Worm (Caenorhabditis elegans): ENCODE data around the gene F16H6.8.

Gene F16H6.8

DNA sequence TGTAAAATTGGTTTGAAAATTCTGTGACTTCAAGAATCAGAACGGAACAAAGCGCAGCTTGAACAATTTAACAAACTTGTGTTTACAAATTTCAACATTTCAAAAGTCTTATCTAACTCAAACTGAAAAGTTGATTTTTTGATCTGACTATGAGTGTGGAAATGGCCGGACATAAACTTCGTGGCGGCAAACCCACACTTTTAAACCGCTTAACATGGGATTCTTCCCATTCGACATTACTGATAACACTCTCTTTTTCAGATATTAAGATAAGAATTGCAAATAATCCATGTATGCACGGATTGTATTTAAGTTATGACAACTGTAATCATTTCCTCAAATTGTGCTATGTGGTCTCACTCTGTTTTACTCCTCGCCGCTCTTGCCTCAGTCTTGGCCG is 24.9 kb downstream of the F16H6.8 start, which contains the start of gene clec-42:
Gene clec-42 (plus strand): TSS at position 285 of the 400 bp plus-strand sequence.
- TF ChIP-seq unc-62 (GFP tag; optimal IDR thresholded peaks at IDR 0.05), result no peak

DNA sequence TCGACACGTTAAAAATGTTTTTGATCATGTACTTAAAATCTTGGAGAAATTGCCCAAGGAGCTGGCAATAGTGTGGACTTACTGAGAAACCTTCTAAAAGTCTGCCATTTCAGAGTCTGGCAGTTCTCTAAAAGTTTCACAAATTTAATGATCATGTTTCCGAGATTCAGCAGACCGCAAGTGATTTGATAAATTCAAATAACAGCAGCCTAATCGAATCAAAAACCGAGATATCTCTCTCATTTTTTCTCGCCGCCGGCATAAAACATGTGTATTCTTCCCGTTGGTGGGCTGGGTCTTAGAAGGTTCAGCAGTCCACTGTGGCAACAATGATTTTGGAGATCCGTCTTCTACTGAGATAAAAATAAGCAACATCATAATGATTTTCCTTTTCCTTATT is 26.9 kb downstream of the F16H6.8 start, which contains the start of gene clec-246:
Gene clec-246 (plus strand): TSS at position 301 of the 400 bp plus-strand sequence.
- TF ChIP-seq unc-62 (GFP tag; optimal IDR thresholded peaks at IDR 0.05), result no peak

DNA sequence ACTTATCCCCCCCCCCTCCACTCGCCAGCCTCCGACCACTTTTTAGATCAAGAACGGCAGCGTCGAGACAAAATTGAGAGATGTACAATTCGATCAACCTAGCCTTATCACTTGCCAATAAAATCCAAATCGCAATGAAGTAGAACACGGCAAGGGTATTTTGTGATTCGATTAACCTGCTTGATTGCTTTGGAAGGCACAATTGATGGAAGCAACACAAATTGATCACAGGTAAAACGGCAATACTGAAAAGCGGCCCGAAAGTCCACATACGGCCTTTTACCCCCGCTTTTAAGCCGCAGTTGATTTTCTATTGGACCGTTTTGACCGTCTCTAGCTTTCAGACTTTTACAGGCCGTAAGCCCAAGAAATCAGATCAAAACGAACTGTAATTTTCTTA is 27.7 kb downstream of the F16H6.8 start, which contains the start of gene clec-245:
Gene clec-245 (minus strand): TSS at position 101 of the 400 bp plus-strand sequence.
- no peak for TF ChIP-seq unc-62 (GFP tag; optimal IDR thresholded peaks at IDR 0.05)

DNA sequence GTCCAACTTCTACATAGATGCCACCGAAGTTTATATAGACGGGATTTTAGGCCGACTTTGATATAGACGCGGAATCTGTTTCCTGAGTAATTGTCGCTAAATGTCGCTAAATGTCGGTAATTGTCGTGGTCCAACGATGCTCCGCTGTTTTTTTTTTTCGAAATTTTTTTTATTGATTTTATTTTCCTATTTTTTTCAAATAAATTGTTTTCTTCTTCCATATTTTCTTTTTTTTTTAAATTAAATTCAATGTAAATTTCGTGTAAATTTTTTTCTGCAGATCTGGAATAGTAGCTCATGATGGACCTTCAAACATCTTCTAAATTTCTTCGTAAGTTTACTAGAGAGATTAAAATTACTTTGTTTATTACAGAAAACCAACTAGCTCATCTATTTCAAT is 31.2 kb downstream of the F16H6.8 start, which contains the start of gene C31G12.3:
Gene C31G12.3 (plus strand): TSS at position 301 of the 400 bp plus-strand sequence.
- no peak for TF ChIP-seq unc-62 (GFP tag; optimal IDR thresholded peaks at IDR 0.05)

DNA sequence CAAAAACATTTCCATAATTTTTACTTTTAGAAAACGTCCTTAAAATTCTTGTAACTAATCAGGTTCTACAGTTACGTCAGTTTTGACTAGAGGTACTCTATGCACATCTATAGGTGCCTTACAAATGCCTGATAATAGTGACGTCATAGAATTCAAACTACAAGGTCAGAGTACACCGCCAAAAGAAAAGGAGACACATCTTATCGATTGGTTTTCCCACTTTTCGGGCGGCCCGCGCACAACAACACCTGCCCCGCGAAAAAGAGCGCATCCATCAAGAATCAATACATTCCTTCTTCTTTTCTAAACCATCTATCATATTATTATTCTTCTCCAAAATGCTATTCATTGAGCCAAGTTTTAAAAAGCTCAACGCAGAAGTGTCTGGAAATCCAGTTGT is 36.4 kb downstream of the F16H6.8 start, which contains the start of gene C31G12.1:
Gene C31G12.1 (plus strand): TSS at position 301 of the 400 bp plus-strand sequence.
- no peak for TF ChIP-seq unc-62 (GFP tag; optimal IDR thresholded peaks at IDR 0.05)

DNA sequence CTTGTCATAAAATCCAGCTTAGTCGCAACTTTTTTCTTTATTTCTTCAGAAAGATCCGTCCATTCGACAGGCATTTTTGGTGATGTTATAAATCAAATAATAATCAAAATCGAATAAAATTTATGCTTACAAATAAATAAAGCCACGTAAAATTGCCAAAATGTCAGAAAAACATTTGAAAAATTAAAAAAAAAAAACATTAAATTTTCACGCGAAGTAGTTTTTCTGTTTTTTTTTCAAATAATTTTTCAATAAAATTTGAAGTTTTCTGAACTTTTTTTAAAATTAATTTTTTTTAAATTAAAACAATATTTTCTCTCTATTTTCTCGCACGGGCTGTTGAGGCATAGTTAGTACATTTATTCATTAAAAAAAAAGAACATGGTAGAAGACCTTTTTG is 37.4 kb downstream of the F16H6.8 start, which contains the start of gene C31G12.4:
Gene C31G12.4 (minus strand): TSS at position 101 of the 400 bp plus-strand sequence.
- no peak for TF ChIP-seq unc-62 (GFP tag; optimal IDR thresholded peaks at IDR 0.05)

DNA sequence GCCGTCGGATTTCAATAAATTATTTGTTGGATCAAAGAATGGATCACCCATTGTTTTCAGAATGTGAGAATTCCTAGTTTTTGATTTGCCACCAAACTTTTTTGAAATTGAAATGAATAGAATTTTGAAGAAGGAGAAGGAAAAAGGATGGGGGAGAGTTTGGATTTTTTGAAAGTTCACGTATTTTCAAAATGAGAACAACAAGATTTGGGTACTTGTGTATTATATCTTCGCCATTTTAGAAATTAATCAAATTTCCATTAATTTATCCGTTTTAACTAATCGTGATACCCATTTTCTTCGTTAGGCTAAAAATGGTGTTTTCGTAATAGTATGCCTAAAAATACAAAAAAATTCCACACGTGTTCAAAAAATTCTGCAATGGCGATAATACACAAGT is 44.5 kb downstream of the F16H6.8 start, which contains the start of gene C14A6.8:
Gene C14A6.8 (minus strand): TSS at position 101 of the 400 bp plus-strand sequence.
- TF ChIP-seq unc-62 (GFP tag; optimal IDR thresholded peaks at IDR 0.05), result no peak

DNA sequence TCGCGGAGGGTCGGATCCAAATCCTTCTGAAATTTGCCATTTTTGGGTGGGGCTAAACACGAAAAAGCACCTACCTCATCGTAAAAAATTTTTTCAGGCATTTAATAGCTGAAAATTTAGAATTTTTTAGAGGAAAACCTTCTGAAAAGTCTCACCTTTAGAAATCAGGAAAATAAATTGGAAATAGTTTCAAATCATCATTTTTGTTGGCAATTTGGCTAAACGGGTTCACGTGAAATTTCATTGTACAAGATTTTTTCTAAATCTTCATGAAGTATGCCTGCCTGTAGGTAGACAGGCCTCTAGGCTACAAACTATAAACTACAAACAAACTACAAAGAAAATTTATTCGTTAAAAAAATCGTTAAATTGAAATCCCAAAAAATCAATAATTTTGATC is 47.8 kb downstream of the F16H6.8 start, which contains the start of gene C14A6.7:
Gene C14A6.7 (minus strand): TSS at position 101 of the 400 bp plus-strand sequence.
- no peak for TF ChIP-seq unc-62 (GFP tag; optimal IDR thresholded peaks at IDR 0.05)

DNA sequence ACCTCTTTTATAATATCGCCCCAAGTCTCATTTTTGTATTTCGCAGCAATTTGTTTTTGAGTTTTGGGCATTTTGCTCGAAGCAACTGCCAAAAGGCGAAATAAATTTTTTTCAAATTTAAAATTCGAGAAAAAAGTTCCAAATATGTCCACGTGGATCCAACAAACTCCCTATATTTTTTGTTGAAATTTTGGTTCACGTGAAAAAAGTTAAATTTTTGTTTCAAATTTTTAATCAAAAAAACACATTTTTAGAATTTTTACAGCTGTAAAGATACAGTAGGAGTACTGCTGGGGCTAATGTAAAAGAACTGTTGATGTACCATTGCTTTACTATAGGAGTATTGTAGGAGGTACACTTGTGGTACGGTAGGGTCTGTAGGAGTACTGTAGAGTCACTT is 48.9 kb downstream of the F16H6.8 start, which contains the start of gene C14A6.6:
Gene C14A6.6 (minus strand): TSS at position 101 of the 400 bp plus-strand sequence.
- TF ChIP-seq unc-62 (GFP tag; optimal IDR thresholded peaks at IDR 0.05), result no peak

DNA sequence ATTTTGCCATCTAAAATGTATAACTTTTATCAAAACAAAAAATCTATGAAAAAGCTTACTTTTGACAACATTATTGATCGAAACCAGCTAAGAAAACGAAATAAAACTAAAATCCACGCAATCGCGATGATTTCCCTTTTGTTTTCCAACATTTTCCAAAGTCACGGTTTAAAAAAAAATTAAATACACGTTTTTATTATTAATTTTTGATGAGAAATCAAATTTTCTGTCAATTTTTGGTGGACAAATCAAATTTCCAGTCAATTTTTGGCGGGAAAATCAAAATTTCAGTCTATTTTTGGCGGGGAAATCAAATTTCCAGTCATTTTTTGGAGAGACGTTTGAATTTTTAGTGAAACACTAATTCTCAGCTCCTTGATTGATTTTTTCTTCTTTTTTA is 51.3 kb downstream of the F16H6.8 start, which contains the start of gene C14A6.5:
Gene C14A6.5 (minus strand): TSS at position 101 of the 400 bp plus-strand sequence.
- TF ChIP-seq unc-62 (GFP tag; optimal IDR thresholded peaks at IDR 0.05), result no peak

Data from whole organism, dauer.